Worm (Caenorhabditis elegans): ENCODE results near the gene Y22D7AR.6.

DNA sequence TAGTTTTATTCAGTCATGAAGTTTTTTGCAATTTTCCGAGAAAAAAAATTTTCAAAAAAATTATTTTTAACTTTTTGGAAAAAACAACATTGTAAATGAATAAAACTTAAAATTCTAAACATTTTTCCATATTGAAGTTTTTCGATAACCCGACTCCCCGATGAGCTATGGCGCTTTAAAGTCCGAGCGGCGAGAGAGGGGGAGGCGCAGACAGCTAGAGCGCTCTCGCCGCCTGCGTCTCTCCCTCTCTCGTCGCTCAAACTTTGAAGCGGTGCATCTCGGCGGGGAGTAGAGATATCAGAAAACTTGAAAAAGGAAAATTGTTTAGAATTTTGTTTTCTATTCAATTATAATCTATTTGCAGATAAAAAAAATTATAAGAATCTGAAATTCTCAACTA, 38.2 kb downstream of the Y22D7AR.6 start:
- no peak for TF ChIP-seq him-1 (tag; optimal IDR thresholded peaks at IDR 0.05)
- TF ChIP-seq dao-5 (tag; optimal IDR thresholded peaks at IDR 0.05) = no peak
- TF ChIP-seq W03F9.2 (tag; optimal IDR thresholded peaks at IDR 0.05) = no peak

Data from whole organism, L4/young adult.